Fruit fly (Drosophila melanogaster) whole organism, wandering third instar larva: ENCODE results near the gene Phf5a.

Experiments used
- Vsx2 ChIP-seq: fragments of 200-300, 225-300 bp; sonication (Bioruptor generic); optimal IDR thresholded peaks from 2 replicates; lab custom pipeline; 2018; ENCODE audit warnings: missing biosample characterization, missing genetic modification characterization; ENCODE audit not compliant: partially characterized antibody
- fru ChIP-seq: fragments of 200-800 bp; sonication (Bioruptor generic); optimal IDR thresholded peaks from 3 replicates; lab custom pipeline; 2016; ENCODE audit warnings: missing biosample characterization, mild to moderate bottlenecking, missing genetic modification characterization
- lola ChIP-seq: fragments of >200 bp; optimal IDR thresholded peaks from 2 replicates; lab custom pipeline; 2017; ENCODE audit warnings: missing biosample characterization, missing genetic modification characterization

- no peak for TF ChIP-seq fru (GFP tag; lab: Kevin White, UChicago)
- TF ChIP-seq lola = no peak
- TF ChIP-seq Vsx2 (GFP tag; lab: Kevin White, UChicago) = no peak
Observed at dm6 chr2L:6496753-6497152, 6.1 kb upstream of the Phf5a start, which contains the start of gene CG9550.
